Worm (Caenorhabditis elegans): Measurements from ENCODE around the gene prdx-3.

DNA sequence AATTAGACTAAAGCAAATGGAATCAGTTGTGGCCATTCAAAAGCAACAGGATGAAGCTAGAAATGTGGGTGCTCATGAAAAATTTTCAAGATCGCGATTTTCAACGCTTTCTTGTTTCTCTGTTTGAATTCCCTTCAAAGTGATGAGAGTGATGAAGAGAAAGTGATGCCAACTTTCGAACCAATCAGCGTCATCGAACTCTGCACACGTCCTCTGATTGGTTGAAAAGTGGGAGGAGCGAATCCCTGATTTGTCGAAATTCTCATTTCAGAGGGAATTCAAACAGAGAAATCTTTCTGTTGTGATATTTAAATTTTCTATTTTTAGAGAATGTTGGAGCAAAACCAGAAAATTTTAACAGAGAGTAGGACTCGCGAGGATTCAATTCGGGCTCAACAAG is 25.1 kb upstream of the prdx-3 start:
- TF ChIP-seq fos-1 (tag; optimal IDR thresholded peaks at IDR 0.05) (no peak), unc-62 (GFP tag; optimal IDR thresholded peaks at IDR 0.05 in 1 of 2) (no peak), unc-62 (tag; optimal IDR thresholded peaks at IDR 0.05) (no peak)

All from whole organism, L4 larva.